Worm (Caenorhabditis elegans) whole organism, L4 larva: Measurements from ENCODE around the gene R08C7.8.

ENCODE experiments used
- F26F4.8 ChIP-seq: fragments of 200-800 bp; sonication (Bioruptor generic); conservative IDR thresholded peaks from 2 replicates; pipeline ENCODE4 v1.3.6; 2022; ENCODE audit warnings: missing genetic modification characterization, missing compliant biosample characterization
- F37D6.2 ChIP-seq: sonication (generic microtip); optimal IDR thresholded peaks from 2 replicates; lab custom pipeline; 2016; ENCODE audit warnings: mild to moderate bottlenecking, missing genetic modification characterization, missing compliant biosample characterization
- F44E2.7 ChIP-seq: fragments of 200-800 bp; sonication (Bioruptor generic); IDR thresholded peaks from 2 replicates; pipeline ENCODE4 v2.1.2; 2022; ENCODE audit warnings: missing genetic modification characterization, missing compliant biosample characterization
- F49E8.2 ChIP-seq: sonication (generic microtip); optimal IDR thresholded peaks from 2 replicates; lab custom pipeline; 2016; ENCODE audit warnings: missing compliant biosample characterization, mild to moderate bottlenecking, missing genetic modification characterization, borderline replicate concordance
- T20F7.1 ChIP-seq: fragments of 200-800 bp; sonication (Bioruptor generic); optimal IDR thresholded peaks from 2 replicates; lab custom pipeline; 2018; ENCODE audit warnings: mild to moderate bottlenecking, missing genetic modification characterization, missing compliant biosample characterization
- Y5F2A.4 ChIP-seq: fragments of 200-800 bp; sonication (Bioruptor generic); optimal IDR thresholded peaks from 2 replicates; lab custom pipeline; 2018; ENCODE audit warnings: mild to moderate bottlenecking, missing genetic modification characterization, missing compliant biosample characterization
- ZK337.2 ChIP-seq: fragments of 200-800 bp; sonication (Bioruptor generic); IDR thresholded peaks from 2 replicates; pipeline ENCODE4 v1.3.6; 2022; ENCODE audit warnings: missing genetic modification reagents, missing genetic modification characterization, missing compliant biosample characterization
- ama-1 ChIP-seq: fragments of 150-350 bp; optimal IDR thresholded peaks from 2 replicates; lab custom pipeline; 2014; ENCODE audit warnings: inconsistent platforms, mixed read lengths
- ceh-44 ChIP-seq: fragments of 200-800 bp; sonication (Bioruptor generic); IDR thresholded peaks from 2 replicates; pipeline ENCODE4 v1.3.6; 2022; ENCODE audit warnings: missing genetic modification reagents, missing genetic modification characterization, missing compliant biosample characterization
- cey-2 ChIP-seq: sonication (generic microtip); optimal IDR thresholded peaks from 3 replicates; lab custom pipeline; 2017; ENCODE audit warnings: missing genetic modification characterization, mild to moderate bottlenecking, missing compliant biosample characterization, antibody characterized with exemption, borderline replicate concordance; ENCODE audit not compliant: insufficient read depth
- daf-12 ChIP-seq: fragments of 150-350 bp; optimal IDR thresholded peaks from 2 replicates; lab custom pipeline; 2014; ENCODE audit warnings: missing biosample characterization, missing genetic modification reagents, missing genetic modification characterization
- daf-16 ChIP-seq, 3 experiments: sonication (generic microtip); optimal IDR thresholded peaks; 2 replicates each; lab custom pipeline; 2016 to 2017; ENCODE audit warnings: missing genetic modification characterization in 3 of 3, missing genetic modification reagents in 3 of 3, mild to moderate bottlenecking in 2 of 3, missing compliant biosample characterization in 2 of 3, missing biosample characterization in 1 of 3, moderate library complexity in 1 of 3
- daf-19 ChIP-seq: fragments of 200-800 bp; sonication (Bioruptor generic); conservative IDR thresholded peaks from 2 replicates; pipeline ENCODE4 v1.3.6; 2022; ENCODE audit warnings: missing genetic modification characterization, missing compliant biosample characterization
- dmd-6 ChIP-seq: fragments of 200-800 bp; sonication (Bioruptor generic); IDR thresholded peaks from 2 replicates; pipeline ENCODE4 v1.3.6; 2022; ENCODE audit warnings: missing genetic modification reagents, missing genetic modification characterization, missing compliant biosample characterization
- dpl-1 ChIP-seq: fragments of 150-350 bp; optimal IDR thresholded peaks from 2 replicates; lab custom pipeline; 2014; ENCODE audit warnings: missing biosample characterization, missing genetic modification reagents, missing genetic modification characterization
- dve-1 ChIP-seq: sonication (generic microtip); optimal IDR thresholded peaks from 2 replicates; lab custom pipeline; 2017; ENCODE audit warnings: antibody characterized with exemption, mild to moderate bottlenecking, missing genetic modification characterization, missing compliant biosample characterization; ENCODE audit not compliant: insufficient read depth
- egl-43 ChIP-seq: fragments of 200-800 bp; sonication (Bioruptor generic); IDR thresholded peaks from 2 replicates; pipeline ENCODE4 v1.3.6; 2022; ENCODE audit warnings: missing genetic modification reagents, missing genetic modification characterization, missing compliant biosample characterization
- fkh-10 ChIP-seq: fragments of 150-350 bp; optimal IDR thresholded peaks from 2 replicates; lab custom pipeline; 2014; ENCODE audit warnings: missing biosample characterization, missing genetic modification reagents, missing genetic modification characterization
- fos-1 ChIP-seq: fragments of 150-350 bp; optimal IDR thresholded peaks from 2 replicates; lab custom pipeline; 2014; ENCODE audit warnings: missing biosample characterization, missing genetic modification characterization
- lin-38 ChIP-seq: fragments of 200-800 bp; sonication (Bioruptor generic); IDR thresholded peaks from 2 replicates; pipeline ENCODE4 v1.3.6; 2022; ENCODE audit warnings: missing genetic modification reagents, missing genetic modification characterization, missing compliant biosample characterization
- lir-3 ChIP-seq: sonication (generic microtip); optimal IDR thresholded peaks from 2 replicates; lab custom pipeline; 2016; ENCODE audit warnings: mild to moderate bottlenecking, missing genetic modification characterization, missing compliant biosample characterization
- madf-9 ChIP-seq: fragments of 200-800 bp; sonication (Bioruptor generic); conservative IDR thresholded peaks from 2 replicates; pipeline ENCODE4 v1.3.6; 2022; ENCODE audit warnings: missing genetic modification reagents, missing genetic modification characterization, missing compliant biosample characterization
- mxl-2 ChIP-seq: fragments of 200-800 bp; sonication (Bioruptor generic); conservative IDR thresholded peaks from 2 replicates; pipeline ENCODE4 v1.3.6; 2022; ENCODE audit warnings: missing genetic modification reagents, missing genetic modification characterization, missing compliant biosample characterization
- mxl-3 ChIP-seq: fragments of 200-800 bp; sonication (Bioruptor generic); optimal IDR thresholded peaks from 2 replicates; lab custom pipeline; 2018; ENCODE audit warnings: mild to moderate bottlenecking, missing genetic modification characterization, missing compliant biosample characterization
- nhr-10 ChIP-seq: fragments of 150-350 bp; optimal IDR thresholded peaks from 2 replicates; lab custom pipeline; 2014; ENCODE audit warnings: missing biosample characterization, missing genetic modification characterization
- nhr-102 ChIP-seq: sonication (generic microtip); optimal IDR thresholded peaks from 2 replicates; lab custom pipeline; 2016; ENCODE audit warnings: mild to moderate bottlenecking, missing genetic modification characterization, moderate library complexity, missing compliant biosample characterization
- nhr-25 ChIP-seq: sonication (generic microtip); optimal IDR thresholded peaks from 2 replicates; lab custom pipeline; 2017; ENCODE audit warnings: missing genetic modification characterization, mild to moderate bottlenecking, missing compliant biosample characterization, antibody characterized with exemption, moderate library complexity, borderline replicate concordance; ENCODE audit not compliant: insufficient read depth
- nhr-41 ChIP-seq: fragments of 200-800 bp; sonication (Bioruptor generic); IDR thresholded peaks from 2 replicates; pipeline ENCODE4 v1.3.6; 2022; ENCODE audit warnings: missing genetic modification reagents, missing genetic modification characterization, missing compliant biosample characterization
- nhr-6 ChIP-seq: fragments of 150-350 bp; optimal IDR thresholded peaks from 2 replicates; lab custom pipeline; 2014; ENCODE audit warnings: missing biosample characterization, missing genetic modification characterization
- nhr-77 ChIP-seq: fragments of 150-350 bp; optimal IDR thresholded peaks from 2 replicates; lab custom pipeline; 2014; ENCODE audit warnings: missing biosample characterization, missing genetic modification characterization
- rbr-2 ChIP-seq: sonication (generic microtip); optimal IDR thresholded peaks from 2 replicates; lab custom pipeline; 2016; ENCODE audit warnings: missing genotype, missing genetic modification characterization, missing compliant biosample characterization
- saeg-2 ChIP-seq: fragments of 200-800 bp; sonication (Bioruptor generic); IDR thresholded peaks from 2 replicates; pipeline ENCODE4 v1.3.6; 2022; ENCODE audit warnings: missing genetic modification reagents, missing genetic modification characterization, missing compliant biosample characterization
- sdz-12 ChIP-seq: fragments of 200-800 bp; sonication (Bioruptor generic); optimal IDR thresholded peaks from 2 replicates; lab custom pipeline; 2018; ENCODE audit warnings: mild to moderate bottlenecking, missing genetic modification characterization, missing compliant biosample characterization
- set-16 ChIP-seq: fragments of 200-800 bp; sonication (Bioruptor generic); IDR thresholded peaks from 2 replicates; pipeline ENCODE4 v1.3.6; 2022; ENCODE audit warnings: missing genetic modification reagents, missing genetic modification characterization, missing compliant biosample characterization
- snpc-1.2 ChIP-seq: fragments of 200-800 bp; sonication (Bioruptor generic); IDR thresholded peaks from 2 replicates; pipeline ENCODE4 v1.3.6; 2022; ENCODE audit warnings: missing genetic modification reagents, missing genetic modification characterization, missing compliant biosample characterization
- spr-1 ChIP-seq: sonication (generic microtip); optimal IDR thresholded peaks from 2 replicates; lab custom pipeline; 2016; ENCODE audit warnings: mild to moderate bottlenecking, missing genetic modification characterization, missing compliant biosample characterization
- spr-3 ChIP-seq: fragments of 200-800 bp; sonication (Bioruptor generic); optimal IDR thresholded peaks from 2 replicates; lab custom pipeline; 2018; ENCODE audit warnings: mild to moderate bottlenecking, missing genetic modification characterization, missing compliant biosample characterization
- tag-97 ChIP-seq: fragments of 200-800 bp; sonication (Bioruptor generic); IDR thresholded peaks from 2 replicates; pipeline ENCODE4 v1.3.6; 2022; ENCODE audit warnings: missing genetic modification characterization, missing compliant biosample characterization
- unc-39 ChIP-seq: sonication (generic microtip); optimal IDR thresholded peaks from 2 replicates; lab custom pipeline; 2017; ENCODE audit warnings: missing biosample characterization, missing genetic modification characterization
- vab-7 ChIP-seq: fragments of 200-800 bp; sonication (Bioruptor generic); IDR thresholded peaks from 2 replicates; pipeline ENCODE4 v1.3.6; 2022; ENCODE audit warnings: missing genetic modification reagents, missing genetic modification characterization, missing compliant biosample characterization
- zag-1 ChIP-seq: fragments of 150-350 bp; optimal IDR thresholded peaks from 2 replicates; lab custom pipeline; 2014; ENCODE audit warnings: missing biosample characterization, missing genetic modification characterization
- zfp-2 ChIP-seq: sonication (generic microtip); optimal IDR thresholded peaks from 2 replicates; lab custom pipeline; 2016; ENCODE audit warnings: mild to moderate bottlenecking, missing genetic modification characterization, missing compliant biosample characterization
- zfp-3 ChIP-seq: fragments of 200-800 bp; sonication (Bioruptor generic); conservative IDR thresholded peaks from 2 replicates; pipeline ENCODE4 v1.3.6; 2022; ENCODE audit warnings: missing genetic modification reagents, missing genetic modification characterization, missing compliant biosample characterization
- zip-11 ChIP-seq: fragments of 200-800 bp; sonication (Bioruptor generic); IDR thresholded peaks from 2 replicates; pipeline ENCODE4 v1.3.6; 2022; ENCODE audit warnings: missing genetic modification characterization, missing compliant biosample characterization

R08C7.8 gene

DNA sequence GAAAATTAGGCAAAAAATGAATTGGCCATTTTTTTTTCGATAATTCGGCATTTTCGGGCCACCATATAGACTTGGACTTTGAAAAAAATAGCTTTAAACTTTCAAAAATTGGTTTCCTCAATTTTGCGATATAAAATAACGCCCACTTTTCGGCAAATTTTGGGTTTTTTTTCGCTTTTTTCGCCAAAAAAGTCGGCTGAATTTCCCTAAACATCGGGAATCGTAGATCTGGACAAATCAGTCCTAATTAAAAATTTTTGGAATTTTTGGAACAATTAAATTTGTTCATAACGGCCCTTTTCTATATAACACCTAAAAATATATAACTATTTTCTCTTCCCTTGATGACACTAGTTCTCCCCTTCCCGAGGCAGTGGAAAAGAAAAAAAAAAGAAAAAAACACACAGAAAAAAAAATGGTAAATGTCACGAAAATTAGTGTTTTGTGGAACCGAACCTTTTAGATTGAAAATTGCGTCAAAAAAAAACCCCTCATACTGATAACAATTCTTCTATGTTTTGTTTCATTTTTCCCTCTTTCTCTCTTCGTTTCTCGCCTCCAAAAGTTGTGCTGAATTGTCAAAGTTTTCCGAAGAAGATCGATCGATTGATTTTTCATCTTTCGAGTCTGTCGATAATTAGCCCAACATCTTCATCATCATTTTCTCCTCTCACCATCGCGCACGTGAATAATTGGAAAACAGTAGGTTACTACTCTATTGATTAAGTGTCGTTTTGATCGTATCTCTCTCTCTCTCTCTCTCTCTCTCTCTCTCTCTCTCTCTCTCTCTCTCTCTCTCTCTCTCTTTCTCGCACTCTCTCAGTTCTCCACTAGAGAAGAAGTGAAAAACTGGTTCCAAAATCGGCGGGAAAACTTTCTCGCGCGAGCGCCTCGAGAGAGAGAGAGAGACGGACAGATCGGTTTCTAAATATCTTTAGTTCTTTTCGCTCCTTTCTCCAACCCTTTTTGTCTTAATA, 33.7 kb downstream of the R08C7.8 start, which contains the start of gene Y24D9A.6 (continued):
- TF ChIP-seq zfp-3 (GFP tag; lab: Robert Waterston, UW) (no peak), F37D6.2 (no peak), spr-3 (GFP tag; lab: Kevin White, UChicago) (no peak), spr-1 (tag; lab: Kevin White, UChicago) (no peak), nhr-10 (tag; lab: Kevin White, UChicago) (peak; percentile 27), daf-19 (GFP tag; lab: Robert Waterston, UW) (no peak), Y5F2A.4 (GFP tag; lab: Kevin White, UChicago) (no peak), nhr-77 (tag; lab: Kevin White, UChicago) (no peak), vab-7 (no peak), dmd-6 (peak; percentile 62), saeg-2 (GFP tag; lab: Robert Waterston, UW) (no peak), ZK337.2 (no peak), ama-1 (lab: Kevin White, UChicago) (no peak), nhr-41 (no peak), dve-1 (tag; lab: Kevin White, UChicago) (peak; percentile 64), F26F4.8 (no peak), zip-11 (no peak), snpc-1.2 (GFP tag; lab: Robert Waterston, UW) (no peak), F49E8.2 (tag; lab: Kevin White, UChicago) (no peak), nhr-6 (tag; lab: Kevin White, UChicago) (no peak), ceh-44 (GFP tag; lab: Robert Waterston, UW) (no peak), lir-3 (no peak), zfp-2 (tag; lab: Kevin White, UChicago) (no peak), nhr-102 (peak; percentile 15), mxl-2 (GFP tag; lab: Robert Waterston, UW) (no peak), dpl-1 (peak; percentile 30), mxl-3 (GFP tag; lab: Kevin White, UChicago) (peak; percentile 50)
- TF ChIP-seq, all 104 proteins: peak for 30

DNA sequence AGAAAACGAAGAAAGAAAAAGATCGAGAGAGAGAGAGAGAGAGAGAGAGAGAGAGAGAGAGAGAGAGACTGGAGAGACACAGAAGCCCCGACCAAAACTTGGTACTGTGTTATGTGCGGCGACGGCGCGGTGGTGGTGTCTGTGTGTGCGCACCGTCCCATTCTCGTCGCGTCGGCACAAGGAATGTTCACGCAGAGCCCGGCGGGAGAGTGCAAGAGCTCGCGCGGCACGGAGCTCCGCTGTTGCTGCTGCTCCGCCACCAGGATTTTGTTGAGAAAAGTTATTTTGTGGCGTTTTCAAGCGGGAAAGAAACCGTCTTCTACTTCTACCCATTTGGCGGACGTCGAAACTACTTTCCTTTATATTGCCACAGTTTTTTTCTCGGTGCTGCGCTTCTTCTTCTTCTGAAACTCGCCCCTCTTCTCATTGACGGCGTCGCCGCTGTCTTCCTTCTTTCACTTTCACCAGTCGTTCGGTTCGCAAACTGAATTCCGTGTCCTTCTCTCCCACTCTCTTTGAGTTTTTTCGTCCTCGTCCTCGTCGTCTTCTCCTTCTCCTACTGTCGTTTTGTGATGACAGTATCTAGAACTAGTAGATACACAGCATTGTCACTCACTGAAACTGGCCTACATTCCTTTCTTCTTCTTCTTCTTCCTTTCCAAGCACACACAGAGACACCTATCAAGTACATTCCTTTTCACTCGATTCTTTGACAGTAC, 34.8 kb downstream of the R08C7.8 start:
- TF ChIP-seq spr-3 (GFP tag; lab: Kevin White, UChicago) (no peak), egl-43 (GFP tag; lab: Robert Waterston, UW) (no peak), sdz-12 (GFP tag; lab: Kevin White, UChicago) (no peak), madf-9 (GFP tag; lab: Robert Waterston, UW) (0 out of 2 replicates have a peak, but pooled peaks have one; percentile 13), tag-97 (no peak), fos-1 (no peak), nhr-25 (tag; lab: Kevin White, UChicago) (peak; percentile 1), set-16 (GFP tag; lab: Robert Waterston, UW) (peak; percentile 95), nhr-6 (tag; lab: Kevin White, UChicago) (no peak), lin-38 (GFP tag; lab: Robert Waterston, UW) (peak; percentile 18), zip-11 (no peak), zag-1 (tag; lab: Kevin White, UChicago) (no peak), cey-2 (tag; lab: Kevin White, UChicago) (no peak), F44E2.7 (GFP tag; lab: Robert Waterston, UW) (0 out of 2 replicates have a peak, but pooled peaks have one; percentile 36), T20F7.1 (no peak), daf-16 (GFP tag; optimal IDR thresholded peaks at IDR 0.05; lab: Kevin White, UChicago) (no peak), daf-16 (tag; optimal IDR thresholded peaks at IDR 0.05; lab: Kevin White, UChicago) (peak; percentile 3), rbr-2 (tag; lab: Kevin White, UChicago) (no peak), unc-39 (tag; lab: Kevin White, UChicago) (no peak), mxl-3 (GFP tag; lab: Kevin White, UChicago) (peak; percentile 29), snpc-1.2 (GFP tag; lab: Robert Waterston, UW) (no peak), daf-12 (tag; lab: Kevin White, UChicago) (no peak), fkh-10 (GFP tag; lab: Kevin White, UChicago) (no peak)
